Fruit fly (Drosophila melanogaster) whole organism, pupa: ENCODE data around the gene p24-1.

Experiments
- CG10348 ChIP-seq: fragments of 200-800 bp; sonication (Bioruptor generic); IDR thresholded peaks from 2 replicates; pipeline ENCODE4 v1.3.6; 2022; ENCODE audit warnings: missing biosample characterization, missing genetic modification characterization
- CG12605 ChIP-seq: fragments of 200-800 bp; sonication (Bioruptor generic); IDR thresholded peaks from 2 replicates; pipeline ENCODE4 v1.3.6; 2022; ENCODE audit warnings: missing biosample characterization, missing genetic modification characterization
- CG15710 ChIP-seq: fragments of 200-800 bp; sonication (Bioruptor generic); optimal IDR thresholded peaks from 2 replicates; lab custom pipeline; 2018; ENCODE audit warnings: missing biosample characterization, mild to moderate bottlenecking, missing genetic modification characterization, moderate library complexity
- CG9948 ChIP-seq: fragments of 200-800 bp; sonication (Bioruptor generic); optimal IDR thresholded peaks from 2 replicates; lab custom pipeline; 2018; ENCODE audit warnings: missing biosample characterization, mild to moderate bottlenecking, missing genetic modification characterization, moderate library complexity
- D1 ChIP-seq: fragments of 200-800 bp; sonication (Bioruptor generic); optimal IDR thresholded peaks from 2 replicates; lab custom pipeline; 2018; ENCODE audit warnings: missing biosample characterization, mild to moderate bottlenecking, missing genetic modification characterization, moderate library complexity
- EcR ChIP-seq: fragments of 200-800 bp; sonication (Bioruptor generic); optimal IDR thresholded peaks from 3 replicates; lab custom pipeline; 2019; ENCODE audit warnings: missing biosample characterization, missing genetic modification characterization, mild to moderate bottlenecking, moderate library complexity, missing genetic modification reagents
- Pif1A ChIP-seq: fragments of 200-800 bp; sonication (Bioruptor generic); optimal IDR thresholded peaks from 3 replicates; lab custom pipeline; 2016; ENCODE audit warnings: missing biosample characterization, missing genetic modification characterization
- Pif1B ChIP-seq: fragments of 200-800 bp; sonication (Bioruptor generic); optimal IDR thresholded peaks from 3 replicates; lab custom pipeline; 2016; ENCODE audit warnings: missing biosample characterization, missing genetic modification characterization
- fd96Ca ChIP-seq: fragments of 200-800 bp; sonication (Bioruptor generic); IDR thresholded peaks from 3 replicates; pipeline ENCODE4 v1.3.6; 2022; ENCODE audit warnings: missing biosample characterization, missing genetic modification characterization
- gl ChIP-seq: fragments of 200-800 bp; sonication (Bioruptor generic); optimal IDR thresholded peaks from 2 replicates; lab custom pipeline; 2018; ENCODE audit warnings: missing biosample characterization, mild to moderate bottlenecking, missing genetic modification characterization
- rn ChIP-seq: fragments of 200-800 bp; sonication (Bioruptor generic); IDR thresholded peaks from 2 replicates; pipeline ENCODE4 v1.3.6; 2022; ENCODE audit warnings: missing biosample characterization, missing genetic modification characterization

dm6 chrX:11873116-11873515 is 20.8 kb upstream of the p24-1 start, which contains the start of gene CG15739:
- TF ChIP-seq EcR (no peak), Pif1B (GFP tag; lab: Kevin White, UChicago) (no peak), fd96Ca (GFP tag; lab: Robert Waterston, UW) (no peak), gl (no peak), D1 (tag; lab: Kevin White, UChicago) (no peak), CG12605 (GFP tag; lab: Robert Waterston, UW) (no peak), rn (no peak), CG15710 (tag; lab: Kevin White, UChicago) (no peak), CG10348 (GFP tag; lab: Robert Waterston, UW) (no peak), Pif1A (no peak), CG9948 (tag; lab: Kevin White, UChicago) (no peak)
